Fruit fly (Drosophila melanogaster) whole organism, embryonic: ENCODE data around the gene Ubi-p63E.

Source experiments
- br ChIP-seq: fragments of >200 bp; optimal IDR thresholded peaks from 2 replicates; lab custom pipeline; 2017
- gcm2 ChIP-seq: fragments of 200-800 bp; sonication (Bioruptor generic); optimal IDR thresholded peaks from 2 replicates; lab custom pipeline; 2016; ENCODE audit warnings: missing biosample characterization, missing genetic modification characterization

- TF ChIP-seq br = no peak
- no peak for TF ChIP-seq gcm2
Measured at dm6 chr3L:3882046-3882445, 20.9 kb downstream of the Ubi-p63E start.
